Fruit fly (Drosophila melanogaster) whole organism, adult: Measurements from ENCODE around the gene CG43896.
A peak's percentile ranks its signal among the peaks of the same experiment; 100 is the strongest.

Experiments used
- pad ChIP-seq: fragments of 200-800 bp; sonication (Bioruptor generic); optimal IDR thresholded peaks from 3 replicates; lab custom pipeline; 2017; ENCODE audit warnings: missing biosample characterization, missing genetic modification characterization, mild to moderate bottlenecking, moderate library complexity, missing genetic modification reagents
- tj ChIP-seq: fragments of 200-800 bp; sonication (Bioruptor generic); optimal IDR thresholded peaks from 3 replicates; lab custom pipeline; 2017; ENCODE audit warnings: missing biosample characterization, mild to moderate bottlenecking, missing genetic modification characterization, moderate library complexity

DNA sequence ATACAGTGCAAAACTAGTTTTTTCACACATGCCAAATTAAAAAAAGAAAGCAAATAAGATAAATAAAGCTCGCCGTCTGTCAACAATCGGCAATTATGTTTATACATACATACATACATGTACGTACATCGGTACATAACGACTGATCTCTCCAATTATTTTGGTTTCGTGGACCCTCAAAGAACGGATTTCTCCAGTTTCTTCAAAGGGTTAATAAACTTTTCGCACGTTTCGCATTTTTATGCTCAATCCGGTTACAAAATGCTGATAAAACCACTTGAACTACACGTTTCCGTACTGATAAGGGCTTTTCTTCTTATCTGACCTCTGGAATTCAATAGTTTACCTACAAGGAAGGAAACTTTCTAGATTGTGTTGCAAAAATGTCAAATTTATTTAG, 27.5 kb downstream of the CG43896 start:
- no peak for TF ChIP-seq tj (GFP tag; lab: Kevin White, UChicago)
- TF ChIP-seq pad: peak; percentile 20
